Worm (Caenorhabditis elegans): Measurements from ENCODE around the gene pph-1.

DNA sequence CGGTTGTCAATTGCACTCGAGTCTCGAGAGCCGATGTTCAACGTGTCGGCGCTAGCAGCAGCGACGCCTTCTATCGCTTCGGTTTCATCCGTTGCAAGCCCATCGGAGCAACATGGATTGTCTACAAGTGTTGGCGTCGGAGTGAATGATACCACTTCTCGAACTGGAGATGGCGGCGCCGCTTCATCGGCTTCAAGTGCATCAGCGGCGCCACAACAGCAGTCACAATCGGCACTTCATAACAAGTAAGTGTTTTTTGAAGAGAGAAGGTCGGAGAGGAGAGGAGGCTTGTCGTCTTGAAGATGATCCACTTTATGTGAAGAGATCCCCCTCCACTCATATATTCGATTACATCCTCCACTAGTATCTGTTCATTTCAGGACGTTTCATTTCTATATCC is 29.7 kb upstream of the pph-1 start:
- TF ChIP-seq tbx-2 (tag; optimal IDR thresholded peaks at IDR 0.05) (no peak), unc-39 (tag; optimal IDR thresholded peaks at IDR 0.05) (no peak), snpc-4 (tag; optimal IDR thresholded peaks at IDR 0.05) (no peak), nhr-25 (tag; optimal IDR thresholded peaks at IDR 0.05) (no peak), elt-2 (tag; optimal IDR thresholded peaks at IDR 0.05) (no peak), jun-1 (tag; optimal IDR thresholded peaks at IDR 0.05) (no peak), nhr-237 (tag; optimal IDR thresholded peaks at IDR 0.05) (no peak), fos-1 (tag; optimal IDR thresholded peaks at IDR 0.05) (no peak), pqm-1 (tag; optimal IDR thresholded peaks at IDR 0.05) (no peak), aly-2 (tag; optimal IDR thresholded peaks at IDR 0.05) (no peak), zag-1 (tag; optimal IDR thresholded peaks at IDR 0.05) (no peak), ZK546.5 (tag; optimal IDR thresholded peaks at IDR 0.05) (no peak), mdl-1 (tag; optimal IDR thresholded peaks at IDR 0.05) (no peak), ceh-82 (tag; optimal IDR thresholded peaks at IDR 0.05) (no peak)

All from whole organism, L3 larva.